Fruit fly (Drosophila melanogaster) whole organism, adult: Measurements from ENCODE around the gene CG43336.

ENCODE experiments used
- CG12768 ChIP-seq: fragments of 200-800 bp; sonication (Bioruptor generic); optimal IDR thresholded peaks from 2 replicates; lab custom pipeline; 2017; ENCODE audit warnings: missing biosample characterization, missing genetic modification characterization, mild to moderate bottlenecking, moderate library complexity, missing genetic modification reagents
- CG33017 ChIP-seq: fragments of 200-800 bp; sonication (Bioruptor generic); optimal IDR thresholded peaks from 2 replicates; lab custom pipeline; 2018; ENCODE audit warnings: missing biosample characterization, mild to moderate bottlenecking, missing genetic modification characterization, moderate library complexity
- CG7045 ChIP-seq: fragments of 200-800 bp; sonication (Bioruptor generic); optimal IDR thresholded peaks from 2 replicates; lab custom pipeline; 2017; ENCODE audit warnings: missing biosample characterization, mild to moderate bottlenecking, missing genetic modification characterization
- ovo ChIP-seq: fragments of 200-800 bp; sonication (Bioruptor generic); optimal IDR thresholded peaks from 2 replicates; lab custom pipeline; 2016; ENCODE audit warnings: missing biosample characterization, missing genetic modification characterization
- pad ChIP-seq: fragments of 200-800 bp; sonication (Bioruptor generic); optimal IDR thresholded peaks from 3 replicates; lab custom pipeline; 2017; ENCODE audit warnings: missing biosample characterization, missing genetic modification characterization, mild to moderate bottlenecking, moderate library complexity, missing genetic modification reagents
- toe ChIP-seq: fragments of 200-800 bp; sonication (Bioruptor generic); optimal IDR thresholded peaks from 2 replicates; lab custom pipeline; 2016; ENCODE audit warnings: missing biosample characterization, missing genetic modification characterization

DNA sequence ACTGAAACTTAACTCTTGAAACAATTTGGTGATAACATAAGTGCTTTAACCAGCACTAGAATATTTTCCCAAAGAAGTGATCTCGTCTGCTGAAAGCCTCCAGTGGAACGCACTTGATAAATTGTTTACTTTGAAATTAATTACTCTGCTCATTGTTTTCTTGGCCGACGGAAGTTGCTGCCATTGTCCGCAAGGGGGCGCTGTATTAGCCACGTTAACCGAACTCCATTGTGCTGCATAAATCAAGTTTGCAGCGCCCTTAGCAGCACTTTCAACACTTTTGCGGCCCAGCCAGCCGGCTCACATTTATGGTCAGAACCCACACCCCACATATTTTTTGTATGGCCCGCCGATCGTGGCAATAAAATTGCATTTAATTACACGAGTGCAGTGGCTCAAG, 4.5 kb upstream of the CG43336 start:
- TF ChIP-seq pad (no peak), CG7045 (no peak), toe (GFP tag; lab: Kevin White, UChicago) (no peak), CG33017 (tag; lab: Kevin White, UChicago) (no peak), ovo (GFP tag; lab: Kevin White, UChicago) (no peak), CG12768 (GFP tag; lab: Kevin White, UChicago) (no peak)
